Worm (Caenorhabditis elegans): ENCODE data around the gene nhr-98.

nhr-98 gene

ce11 chrV:446574-446973 lies 7.1 kb upstream of the nhr-98 start, which contains the start of gene srh-34:
Gene srh-34 (minus strand): TSS chrV:446674.
- TF ChIP-seq unc-62 (GFP tag; optimal IDR thresholded peaks at IDR 0.05), result no peak

DNA sequence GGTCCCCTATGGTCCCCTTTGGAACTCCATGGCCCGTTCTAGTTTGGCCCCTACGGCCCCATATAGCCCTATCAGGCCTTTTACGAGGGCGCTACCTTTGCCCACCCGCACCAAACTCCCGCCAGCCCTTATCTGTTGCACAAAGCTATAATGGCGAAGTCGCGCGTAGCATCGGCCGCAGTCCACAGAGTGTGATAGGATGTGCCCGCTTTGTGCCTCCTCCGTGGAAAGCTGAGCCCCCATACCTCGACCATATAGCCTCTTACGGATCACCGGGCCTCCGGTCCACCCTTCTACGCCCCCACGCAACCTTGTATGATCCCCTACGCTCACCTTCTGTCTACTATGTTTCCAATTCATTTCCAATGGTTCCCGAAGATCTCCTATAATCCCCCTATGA lies 6.7 kb upstream of the nhr-98 start:
- no peak for TF ChIP-seq unc-62 (GFP tag; optimal IDR thresholded peaks at IDR 0.05)

- TF ChIP-seq unc-62 (GFP tag; optimal IDR thresholded peaks at IDR 0.05), result no peak
Observed at ce11 chrV:449130-449529, 4.5 kb upstream of the nhr-98 start, which contains the start of gene srh-35. Gene srh-35 (minus strand): TSS chrV:449230.

- TF ChIP-seq unc-62 (GFP tag; optimal IDR thresholded peaks at IDR 0.05), result no peak
Observed at ce11 chrV:449685-450084, 4.0 kb upstream of the nhr-98 start, which contains the start of gene M02H5.8. Gene M02H5.8 (plus strand): TSS chrV:449981.

DNA sequence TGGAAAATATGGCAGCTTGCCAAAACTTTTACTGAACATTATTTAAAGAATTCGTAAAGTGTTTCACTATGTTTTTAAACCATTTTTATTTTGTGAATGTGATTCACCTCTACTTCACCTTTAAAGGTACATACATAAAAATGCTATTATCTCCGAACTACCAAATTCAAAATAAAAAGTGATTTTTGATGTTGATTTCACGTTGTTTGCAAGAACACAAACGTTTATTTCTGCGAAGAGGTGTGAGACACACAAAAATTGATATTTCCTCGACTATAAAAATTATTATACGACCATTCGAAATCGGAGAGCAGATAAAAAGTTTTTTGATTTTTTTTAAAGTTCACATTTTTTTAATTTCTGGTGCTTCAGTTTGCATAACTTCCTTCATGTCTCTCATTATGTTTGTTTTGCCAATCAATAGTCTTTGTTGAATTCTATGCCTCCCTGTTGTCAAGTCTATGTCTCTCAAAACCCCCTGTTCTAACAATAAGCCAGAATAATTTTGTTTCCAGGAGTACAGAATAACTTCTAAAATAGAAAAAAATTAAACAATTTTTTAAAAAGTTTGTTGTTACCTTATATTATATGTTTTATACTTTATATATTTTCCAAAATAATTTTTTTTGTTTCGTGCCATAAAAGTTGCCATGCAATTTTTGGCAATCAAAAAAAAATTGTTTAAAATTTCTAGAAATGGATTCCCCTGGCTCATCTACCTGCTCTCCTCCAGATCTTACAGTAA lies 2.7 kb upstream of the nhr-98 start, which contains the start of gene nhr-123:
TSS of gene nhr-123 (plus strand) at position 695 of the 745 bp plus-strand sequence.
- no peak for TF ChIP-seq unc-62 (GFP tag; optimal IDR thresholded peaks at IDR 0.05)

- TF ChIP-seq unc-62 (GFP tag; optimal IDR thresholded peaks at IDR 0.05), result no peak
Observed at ce11 chrV:457839-458238, 4.2 kb downstream of the nhr-98 start.

- no peak for TF ChIP-seq unc-62 (GFP tag; optimal IDR thresholded peaks at IDR 0.05)
Observed at ce11 chrV:459464-459863, 5.8 kb downstream of the nhr-98 start, which contains the start of gene nhr-203. Gene nhr-203 (plus strand): TSS chrV:459795.

DNA sequence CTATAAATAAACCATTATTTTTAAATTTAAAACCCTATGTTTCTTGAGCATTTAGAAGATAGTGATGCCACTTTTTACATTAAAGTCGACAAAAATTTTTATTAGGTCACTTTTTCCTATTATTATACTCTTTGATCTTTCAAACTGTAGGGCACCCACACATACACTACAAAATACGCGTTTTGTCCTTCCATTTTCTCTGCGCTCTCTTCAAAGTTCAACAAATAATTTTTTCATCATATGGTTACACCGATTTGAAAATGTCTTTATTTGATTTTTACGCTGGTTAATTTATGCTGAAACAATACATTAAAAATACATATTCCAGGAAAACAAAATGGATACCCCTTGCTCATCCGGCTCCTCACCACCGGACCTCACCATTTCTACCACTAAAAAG lies 8.6 kb downstream of the nhr-98 start, which contains the start of gene nhr-202:
TSS of gene nhr-202 (plus strand) at position 326 of the 400 bp plus-strand sequence.
- TF ChIP-seq unc-62 (GFP tag; optimal IDR thresholded peaks at IDR 0.05), result no peak

ce11 chrV:464800-465199 lies 11.1 kb downstream of the nhr-98 start, which contains the start of gene nhr-201:
Gene nhr-201 (plus strand): TSS chrV:464828.
- no peak for TF ChIP-seq unc-62 (GFP tag; optimal IDR thresholded peaks at IDR 0.05)

- TF ChIP-seq unc-62 (GFP tag; optimal IDR thresholded peaks at IDR 0.05), result no peak
Observed at ce11 chrV:465355-465754, 11.7 kb downstream of the nhr-98 start.

- TF ChIP-seq unc-62 (GFP tag; optimal IDR thresholded peaks at IDR 0.05), result no peak
Observed at ce11 chrV:467507-467906, 13.8 kb downstream of the nhr-98 start.

DNA sequence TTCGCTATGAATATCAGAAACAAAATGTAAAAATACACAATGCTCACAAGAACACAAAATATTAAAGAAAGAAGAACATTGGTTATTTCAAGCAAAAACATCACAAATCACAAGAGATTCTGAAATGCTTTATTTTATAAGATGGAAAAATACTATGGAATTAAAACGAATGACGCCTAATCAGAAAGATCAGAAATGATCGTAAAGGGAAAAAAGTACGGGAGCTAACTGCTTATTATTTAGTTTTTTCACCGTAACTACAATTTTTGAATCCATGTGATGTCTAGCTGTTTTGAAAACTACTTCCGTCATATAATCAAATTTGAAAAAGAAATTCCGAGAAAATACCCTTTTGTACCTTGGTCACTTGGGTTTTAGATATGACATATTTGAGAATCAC lies 14.8 kb downstream of the nhr-98 start, which contains the start of gene srbc-57:
TSS of gene srbc-57 (minus strand) at position 101 of the 400 bp plus-strand sequence.
- no peak for TF ChIP-seq unc-62 (GFP tag; optimal IDR thresholded peaks at IDR 0.05)

DNA sequence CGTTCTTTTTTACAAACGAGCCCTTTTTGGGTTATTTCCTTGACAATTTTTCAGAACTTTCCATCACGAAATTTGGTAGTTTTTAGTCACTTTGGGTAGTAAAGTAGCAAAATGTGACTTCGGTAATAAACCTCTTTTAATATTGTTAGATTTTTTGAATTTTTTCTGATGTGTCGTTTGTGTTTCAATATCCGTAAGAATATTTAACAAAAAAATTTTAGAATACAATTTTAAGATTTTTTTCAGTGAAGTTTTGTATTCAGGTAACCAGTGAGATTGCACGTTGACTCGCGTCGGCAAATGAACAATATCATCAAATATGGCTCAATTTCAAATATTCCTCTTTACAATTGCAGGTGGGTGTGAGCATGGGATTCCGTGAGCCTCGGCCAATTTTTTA lies 18.9 kb downstream of the nhr-98 start, which contains the start of gene srt-31:
TSS of gene srt-31 (plus strand) at position 301 of the 400 bp plus-strand sequence.
- TF ChIP-seq unc-62 (GFP tag; optimal IDR thresholded peaks at IDR 0.05), result no peak

- TF ChIP-seq unc-62 (GFP tag; optimal IDR thresholded peaks at IDR 0.05), result no peak
Observed at ce11 chrV:474516-474915, 20.8 kb downstream of the nhr-98 start, which contains the start of gene nhr-99. Gene nhr-99 (plus strand): TSS chrV:474778.

ce11 chrV:477664-478212 lies 24.1 kb downstream of the nhr-98 start, which contains the start of gene nhr-55:
Gene nhr-55 (plus strand): TSS chrV:478162.
- no peak for TF ChIP-seq unc-62 (GFP tag; optimal IDR thresholded peaks at IDR 0.05)

ce11 chrV:479046-479445 lies 25.4 kb downstream of the nhr-98 start:
- no peak for TF ChIP-seq unc-62 (GFP tag; optimal IDR thresholded peaks at IDR 0.05)

DNA sequence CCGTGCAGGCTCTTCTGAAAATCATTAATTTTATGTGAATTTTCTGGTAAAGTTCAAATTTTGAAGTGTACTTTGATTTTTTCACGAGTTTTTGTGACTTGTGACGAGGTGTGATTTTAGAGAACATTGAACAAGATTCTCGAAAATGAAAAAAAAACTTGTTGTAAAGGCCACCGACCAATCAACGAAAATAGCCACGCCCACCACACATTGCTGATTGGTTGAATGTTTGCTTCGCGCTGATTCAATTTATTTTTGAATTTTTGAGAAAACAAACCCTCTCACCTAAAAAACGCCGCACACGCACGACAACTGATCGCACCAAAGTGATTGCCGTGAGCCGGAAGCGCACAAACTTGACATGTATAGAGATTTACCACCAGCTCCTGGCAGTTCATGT lies 29.2 kb downstream of the nhr-98 start:
- TF ChIP-seq unc-62 (GFP tag; optimal IDR thresholded peaks at IDR 0.05), result no peak

All from whole organism, dauer.